Worm (Caenorhabditis elegans) whole organism, L2 larva: ENCODE data around the gene gldi-6.
"Not testable (repeated sequence)": the region's sequence is repeated elsewhere in the genome, so short reads cannot be mapped to it uniquely, and the experiment has no call there.

Experiments used
- R02D3.7 ChIP-seq: fragments of 150-350 bp; optimal IDR thresholded peaks from 2 replicates; lab custom pipeline; 2014; ENCODE audit warnings: missing biosample characterization, missing genetic modification characterization
- Y55F3AM.14 ChIP-seq: fragments of 200-800 bp; sonication (Bioruptor generic); optimal IDR thresholded peaks from 2 replicates; lab custom pipeline; 2018; ENCODE audit warnings: mild to moderate bottlenecking, missing genetic modification characterization, missing compliant biosample characterization
- alr-1 ChIP-seq: fragments of 150-350 bp; optimal IDR thresholded peaks from 2 replicates; lab custom pipeline; 2014; ENCODE audit warnings: missing biosample characterization, missing genetic modification characterization
- aly-2 ChIP-seq: fragments of 150-350 bp; optimal IDR thresholded peaks from 2 replicates; lab custom pipeline; 2014; ENCODE audit warnings: missing biosample characterization, missing genetic modification characterization
- ama-1 ChIP-seq: fragments of 150-350 bp; optimal IDR thresholded peaks from 2 replicates; lab custom pipeline; 2018; ENCODE audit warnings: inconsistent platforms
- ceh-16 ChIP-seq: fragments of 150-350 bp; optimal IDR thresholded peaks from 2 replicates; lab custom pipeline; 2014; ENCODE audit warnings: missing biosample characterization, missing genetic modification characterization
- ceh-82 ChIP-seq: fragments of 150-350 bp; optimal IDR thresholded peaks from 2 replicates; lab custom pipeline; 2014; ENCODE audit warnings: missing biosample characterization, missing genetic modification characterization
- dmd-4 ChIP-seq: sonication (generic microtip); optimal IDR thresholded peaks from 2 replicates; lab custom pipeline; 2017; ENCODE audit warnings: missing biosample characterization, missing genetic modification characterization
- fos-1 ChIP-seq: fragments of 150-350 bp; optimal IDR thresholded peaks from 2 replicates; lab custom pipeline; 2014; ENCODE audit warnings: missing biosample characterization, missing genetic modification characterization
- gmeb-1 ChIP-seq: fragments of 150-350 bp; optimal IDR thresholded peaks from 2 replicates; lab custom pipeline; 2014; ENCODE audit warnings: missing biosample characterization, missing genetic modification characterization
- lin-11 ChIP-seq: fragments of 150-350 bp; sonication (generic microtip); optimal IDR thresholded peaks from 2 replicates; lab custom pipeline; 2014; ENCODE audit warnings: missing biosample characterization, missing genetic modification characterization, inconsistent platforms, mixed read lengths
- lin-13 ChIP-seq: fragments of 150-350 bp; optimal IDR thresholded peaks from 2 replicates; lab custom pipeline; 2014; ENCODE audit warnings: missing biosample characterization, missing genetic modification reagents, missing genetic modification characterization
- lin-39 ChIP-seq: fragments of 150-350 bp; optimal IDR thresholded peaks from 2 replicates; lab custom pipeline; 2014; ENCODE audit warnings: missing biosample characterization, missing genetic modification reagents, missing genetic modification characterization
- lsy-2 ChIP-seq, 2 experiments: fragments of 150-350 bp in 1 of 2; sonication (generic microtip) in 1 of 2; optimal IDR thresholded peaks; 2 replicates each; lab custom pipeline; 2014 to 2017; ENCODE audit warnings: missing biosample characterization in 2 of 2, missing genetic modification characterization in 2 of 2
- mab-5 ChIP-seq: fragments of 150-350 bp; optimal IDR thresholded peaks from 2 replicates; lab custom pipeline; 2014; ENCODE audit warnings: missing biosample characterization, missing genetic modification characterization
- mbf-1 ChIP-seq: sonication (generic microtip); optimal IDR thresholded peaks from 2 replicates; lab custom pipeline; 2017; ENCODE audit warnings: missing biosample characterization, missing genetic modification characterization
- nhr-11 ChIP-seq: fragments of 150-350 bp; optimal IDR thresholded peaks from 2 replicates; lab custom pipeline; 2014; ENCODE audit warnings: missing biosample characterization, missing genetic modification characterization
- nhr-12 ChIP-seq: fragments of 150-350 bp; optimal IDR thresholded peaks from 2 replicates; lab custom pipeline; 2014; ENCODE audit warnings: missing biosample characterization, missing genetic modification characterization
- nhr-129 ChIP-seq: fragments of 150-350 bp; optimal IDR thresholded peaks from 2 replicates; lab custom pipeline; 2014; ENCODE audit warnings: missing biosample characterization, missing genetic modification characterization
- nhr-21 ChIP-seq: fragments of 150-350 bp; optimal IDR thresholded peaks from 2 replicates; lab custom pipeline; 2014; ENCODE audit warnings: missing biosample characterization, missing genetic modification characterization
- nhr-23 ChIP-seq: fragments of 150-350 bp; optimal IDR thresholded peaks from 2 replicates; lab custom pipeline; 2014; ENCODE audit warnings: missing biosample characterization, missing genetic modification reagents, missing genetic modification characterization
- nhr-237 ChIP-seq: fragments of 150-350 bp; optimal IDR thresholded peaks from 2 replicates; lab custom pipeline; 2014; ENCODE audit warnings: missing biosample characterization, missing genetic modification characterization
- nhr-25 ChIP-seq: fragments of 150-350 bp; sonication (generic microtip); optimal IDR thresholded peaks from 3 replicates; lab custom pipeline; 2014; ENCODE audit warnings: missing biosample characterization, missing genetic modification characterization
- nhr-6 ChIP-seq: fragments of 150-350 bp; optimal IDR thresholded peaks from 2 replicates; lab custom pipeline; 2014; ENCODE audit warnings: missing biosample characterization, missing genetic modification characterization
- nhr-77 ChIP-seq: fragments of 150-350 bp; optimal IDR thresholded peaks from 2 replicates; lab custom pipeline; 2014; ENCODE audit warnings: missing biosample characterization, missing genetic modification characterization
- peb-1 ChIP-seq: fragments of 150-350 bp; optimal IDR thresholded peaks from 2 replicates; lab custom pipeline; 2014; ENCODE audit warnings: missing biosample characterization, missing genetic modification characterization
- sma-3 ChIP-seq: sonication (generic microtip); optimal IDR thresholded peaks from 2 replicates; lab custom pipeline; 2016; ENCODE audit warnings: missing genetic modification reagents, missing genetic modification characterization, missing compliant biosample characterization
- sma-9 ChIP-seq, 2 experiments: fragments of 150-350 bp in 1 of 2; sonication (generic microtip) in 1 of 2; optimal IDR thresholded peaks; 2 replicates each; lab custom pipeline; 2014 to 2016; ENCODE audit warnings: missing genetic modification characterization in 2 of 2, mild to moderate bottlenecking in 1 of 2, missing biosample characterization in 1 of 2, missing compliant biosample characterization in 1 of 2, missing genetic modification reagents in 1 of 2, moderate library complexity in 1 of 2
- snpc-4 ChIP-seq: fragments of 150-350 bp; optimal IDR thresholded peaks from 2 replicates; lab custom pipeline; 2014; ENCODE audit warnings: missing biosample characterization, missing genetic modification characterization
- unc-39 ChIP-seq: fragments of 150-350 bp; optimal IDR thresholded peaks from 2 replicates; lab custom pipeline; 2014; ENCODE audit warnings: missing biosample characterization, missing genetic modification characterization
- unc-55 ChIP-seq: fragments of 150-350 bp; sonication (generic microtip); optimal IDR thresholded peaks from 3 replicates; lab custom pipeline; 2014; ENCODE audit warnings: missing biosample characterization, missing genetic modification reagents, missing genetic modification characterization
- unc-62 ChIP-seq: fragments of 150-350 bp; optimal IDR thresholded peaks from 2 replicates; lab custom pipeline; 2014; ENCODE audit warnings: missing biosample characterization, missing genetic modification reagents, missing genetic modification characterization
- ztf-1 ChIP-seq: fragments of 200-800 bp; sonication (Bioruptor generic); conservative IDR thresholded peaks from 2 replicates; pipeline ENCODE4 v1.3.6; 2022; ENCODE audit warnings: missing genetic modification characterization, missing compliant biosample characterization
- ztf-11 ChIP-seq: sonication (generic microtip); optimal IDR thresholded peaks from 2 replicates; lab custom pipeline; 2017; ENCODE audit warnings: missing biosample characterization, missing genetic modification characterization

Gene gldi-6

ce11 chrII:3464580-3464979 lies 17.8 kb downstream of the gldi-6 start, which contains the start of gene C16C8.10:
Gene C16C8.10 (minus strand): TSS chrII:3464680.
- TF ChIP-seq nhr-129 (tag; lab: Kevin White, UChicago); Y55F3AM.14 (GFP tag; lab: Kevin White, UChicago); ama-1: not testable (repeated sequence)

- no peak for TF ChIP-seq nhr-21 (tag; lab: Kevin White, UChicago)
- TF ChIP-seq Y55F3AM.14 (GFP tag; lab: Kevin White, UChicago) = no peak
- no peak for TF ChIP-seq alr-1 (tag; lab: Kevin White, UChicago)
- TF ChIP-seq lin-11 = no peak
- no peak for TF ChIP-seq dmd-4 (tag; lab: Kevin White, UChicago)
- TF ChIP-seq sma-9 (GFP tag; optimal IDR thresholded peaks at IDR 0.05; lab: Kevin White, UChicago) = no peak
- no peak for TF ChIP-seq sma-9 (tag; optimal IDR thresholded peaks at IDR 0.05; lab: Kevin White, UChicago)
- TF ChIP-seq nhr-23 = no peak
- no peak for TF ChIP-seq aly-2
- TF ChIP-seq unc-39 (tag; lab: Kevin White, UChicago) = no peak
- no peak for TF ChIP-seq peb-1 (tag; lab: Kevin White, UChicago)
- TF ChIP-seq unc-62 (GFP tag; lab: Kevin White, UChicago) = no peak
- no peak for TF ChIP-seq nhr-25 (tag; lab: Kevin White, UChicago)
- no peak for TF ChIP-seq ceh-16 (tag; lab: Kevin White, UChicago)
- no peak for TF ChIP-seq nhr-129 (tag; lab: Kevin White, UChicago)
- no peak for TF ChIP-seq nhr-12
- TF ChIP-seq nhr-237 (tag; lab: Kevin White, UChicago) = no peak
- no peak for TF ChIP-seq ceh-82
- TF ChIP-seq nhr-11 (tag; lab: Kevin White, UChicago) = no peak
- no peak for TF ChIP-seq nhr-6 (tag; lab: Kevin White, UChicago)
Observed at ce11 chrII:3470549-3470948, 23.8 kb downstream of the gldi-6 start, which contains the start of gene Y49F6B.20. Gene Y49F6B.20 (minus strand): TSS chrII:3470649.

- TF ChIP-seq dmd-4 (tag; lab: Kevin White, UChicago) (no peak), unc-62 (GFP tag; lab: Kevin White, UChicago) (no peak), R02D3.7 (tag; lab: Kevin White, UChicago) (no peak), unc-55 (no peak), mbf-1 (no peak), gmeb-1 (tag; lab: Kevin White, UChicago) (no peak), alr-1 (tag; lab: Kevin White, UChicago) (no peak), sma-3 (GFP tag; lab: Kevin White, UChicago) (no peak)
Observed at ce11 chrII:3471603-3472002, 24.9 kb downstream of the gldi-6 start, which contains the start of gene Y49F6B.13. Gene Y49F6B.13 (minus strand): TSS chrII:3471703.

DNA sequence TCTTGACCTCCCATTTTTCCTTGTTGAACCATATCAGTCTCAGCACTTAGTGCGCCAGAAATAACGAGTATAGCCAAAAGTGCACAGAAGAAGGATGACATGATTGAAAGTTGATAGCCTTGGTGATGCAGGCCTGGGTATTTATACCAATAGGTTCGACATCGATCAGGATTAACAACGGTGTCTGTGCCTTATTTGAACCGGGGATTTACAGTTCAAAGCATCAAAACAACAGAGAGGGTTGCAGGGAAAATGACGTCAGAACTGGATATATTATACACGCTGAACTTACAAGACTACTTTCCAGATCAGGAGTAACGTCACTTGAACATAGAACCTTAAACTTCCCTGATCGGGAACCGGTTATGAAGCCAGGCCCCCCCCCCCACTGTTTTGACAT lies 25.6 kb downstream of the gldi-6 start, which contains the start of gene Y49F6B.12:
Gene Y49F6B.12 (minus strand): TSS at position 101 of the 400 bp plus-strand sequence.
- TF ChIP-seq fos-1 (tag; lab: Kevin White, UChicago) = no peak
- TF ChIP-seq nhr-25 (tag; lab: Kevin White, UChicago) = no peak
- no peak for TF ChIP-seq nhr-12
- TF ChIP-seq aly-2 = no peak
- TF ChIP-seq ztf-11 (tag; lab: Kevin White, UChicago) = no peak
- TF ChIP-seq ama-1 = no peak
- no peak for TF ChIP-seq sma-9 (GFP tag; optimal IDR thresholded peaks at IDR 0.05; lab: Kevin White, UChicago)
- no peak for TF ChIP-seq sma-9 (tag; optimal IDR thresholded peaks at IDR 0.05; lab: Kevin White, UChicago)
- no peak for TF ChIP-seq ztf-1 (GFP tag; lab: Robert Waterston, UW)
- no peak for TF ChIP-seq mbf-1
- TF ChIP-seq lin-13 (GFP tag; lab: Kevin White, UChicago) = no peak
- TF ChIP-seq nhr-237 (tag; lab: Kevin White, UChicago) = no peak
- TF ChIP-seq nhr-11 (tag; lab: Kevin White, UChicago) = no peak
- TF ChIP-seq Y55F3AM.14 (GFP tag; lab: Kevin White, UChicago) = no peak
- TF ChIP-seq lsy-2 (tag; optimal IDR thresholded peaks at IDR 0.05; lab: Kevin White, UChicago) = no peak
- no peak for TF ChIP-seq nhr-77 (tag; lab: Kevin White, UChicago)
- no peak for TF ChIP-seq mab-5 (tag; lab: Kevin White, UChicago)

ce11 chrII:3472817-3473216 lies 26.1 kb downstream of the gldi-6 start, which contains the start of gene Y49F6B.6:
Gene Y49F6B.6 (plus strand): TSS chrII:3473117.
- TF ChIP-seq snpc-4 (tag; lab: Kevin White, UChicago) = no peak
- no peak for TF ChIP-seq nhr-12
- TF ChIP-seq aly-2 = no peak
- TF ChIP-seq lin-39 (tag; lab: Kevin White, UChicago) = no peak
- no peak for TF ChIP-seq lsy-2 (tag; optimal IDR thresholded peaks at IDR 0.05; lab: Kevin White, UChicago)
